Worm (Caenorhabditis elegans): ENCODE results near the gene F10E7.2.

DNA sequence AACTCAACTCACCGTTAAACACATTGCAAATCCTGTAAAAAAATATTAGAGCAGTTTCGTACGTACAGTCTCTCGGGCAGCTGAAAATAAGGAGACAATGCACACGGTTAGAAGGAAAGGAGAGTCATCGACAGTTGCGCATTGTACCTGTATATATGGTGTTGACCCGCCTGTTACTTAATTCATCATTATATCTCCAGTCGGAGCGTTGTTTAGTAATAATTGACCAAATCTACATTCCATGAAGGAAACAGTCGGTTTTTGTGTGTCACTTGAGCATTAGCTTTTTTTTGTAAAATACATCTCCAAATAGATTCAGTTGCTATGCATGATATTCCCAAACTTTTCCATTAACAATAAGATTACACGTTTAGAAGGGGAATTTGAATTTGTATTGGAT is 39.5 kb downstream of the F10E7.2 start, which contains the start of gene C27H5.12:
- TF ChIP-seq nhr-28 (tag; optimal IDR thresholded peaks at IDR 0.05): no peak
- no peak for TF ChIP-seq cnd-1 (tag; optimal IDR thresholded peaks at IDR 0.05)
- no peak for TF ChIP-seq sptf-1 (tag; optimal IDR thresholded peaks at IDR 0.05)
- TF ChIP-seq nhr-12 (tag; optimal IDR thresholded peaks at IDR 0.05): no peak
- no peak for TF ChIP-seq pha-4 (tag; optimal IDR thresholded peaks at IDR 0.05)
- no peak for TF ChIP-seq unc-62 (GFP tag; optimal IDR thresholded peaks at IDR 0.05)
- no peak for TF ChIP-seq nhr-76 (tag; optimal IDR thresholded peaks at IDR 0.05)
- no peak for TF ChIP-seq mab-5 (tag; optimal IDR thresholded peaks at IDR 0.05)
- TF ChIP-seq lsy-2 (tag; optimal IDR thresholded peaks at IDR 0.05): no peak
- no peak for TF ChIP-seq tbx-8 (GFP tag; optimal IDR thresholded peaks at IDR 0.05)
- no peak for TF ChIP-seq elt-1 (tag; optimal IDR thresholded peaks at IDR 0.05; ENCODE audit: borderline replicate concordance, insufficient read depth)
- no peak for TF ChIP-seq mep-1 (tag; optimal IDR thresholded peaks at IDR 0.05)

Data from whole organism, mixed stage, embryonic.